Fruit fly (Drosophila melanogaster) whole organism, embryonic: ENCODE measurements around the gene Rbp1-like.

ENCODE experiments used
- CG11093 ChIP-seq: fragments of 200-800 bp; sonication (Bioruptor generic); IDR thresholded peaks from 3 replicates; pipeline ENCODE4 v1.3.6; 2022; ENCODE audit warnings: missing biosample characterization, missing genetic modification characterization
- CG12071 ChIP-seq: fragments of 200-800 bp; sonication (Bioruptor generic); optimal IDR thresholded peaks from 3 replicates; lab custom pipeline; 2018; ENCODE audit warnings: missing biosample characterization, mild to moderate bottlenecking, missing genetic modification characterization
- CG12155 ChIP-seq: fragments of 200-800 bp; sonication (Bioruptor generic); optimal IDR thresholded peaks from 3 replicates; lab custom pipeline; 2016; ENCODE audit warnings: missing biosample characterization, missing genetic modification characterization
- CG13894 ChIP-seq: fragments of 200-800 bp; sonication (Bioruptor generic); optimal IDR thresholded peaks from 3 replicates; lab custom pipeline; 2018; ENCODE audit warnings: missing biosample characterization, mild to moderate bottlenecking, missing genetic modification characterization, moderate library complexity
- CG32772 ChIP-seq: fragments of 200-800 bp; sonication (Bioruptor generic); IDR thresholded peaks from 2 replicates; pipeline ENCODE4 v1.3.6; 2022; ENCODE audit warnings: missing biosample characterization, missing genetic modification characterization
- CG4360 ChIP-seq: fragments of 200-800 bp; sonication (Bioruptor generic); IDR thresholded peaks from 2 replicates; pipeline ENCODE4 v1.3.6; 2022; ENCODE audit warnings: missing biosample characterization, missing genetic modification characterization
- CG5180 ChIP-seq: fragments of 200-800 bp; sonication (Bioruptor generic); optimal IDR thresholded peaks from 3 replicates; lab custom pipeline; 2017; ENCODE audit warnings: missing biosample characterization, missing genetic modification characterization, mild to moderate bottlenecking, moderate library complexity, missing genetic modification reagents
- CG6654 ChIP-seq: fragments of 200-800 bp; sonication (Bioruptor generic); optimal IDR thresholded peaks from 2 replicates; lab custom pipeline; 2017; ENCODE audit warnings: missing biosample characterization, mild to moderate bottlenecking, missing genetic modification characterization
- D ChIP-seq, 2 experiments: fragments of 200-800 bp in 1 of 2; fragments of >200 bp in 1 of 2; sonication (Bioruptor generic) in 1 of 2; optimal IDR thresholded peaks; 2 replicates in 1 of 2; 3 replicates in 1 of 2; lab custom pipeline; 2017; ENCODE audit warnings: mild to moderate bottlenecking in 1 of 2, missing biosample characterization in 1 of 2, missing genetic modification characterization in 1 of 2, missing genetic modification reagents in 1 of 2
- Dip2 ChIP-seq: fragments of 200-800 bp; sonication (Bioruptor generic); IDR thresholded peaks from 2 replicates; pipeline ENCODE4 v1.3.6; 2022; ENCODE audit warnings: missing biosample characterization, missing genetic modification characterization
- E2f2 ChIP-seq: fragments of 200-800 bp; sonication (Bioruptor generic); IDR thresholded peaks from 2 replicates; pipeline ENCODE4 v1.3.6; 2022; ENCODE audit warnings: missing biosample characterization, missing genetic modification characterization
- ERR ChIP-seq: fragments of 200-800 bp; sonication (Bioruptor generic); optimal IDR thresholded peaks from 2 replicates; lab custom pipeline; 2016; ENCODE audit warnings: missing biosample characterization, missing genetic modification characterization
- H15 ChIP-seq: fragments of 200-800 bp; sonication (Bioruptor generic); IDR thresholded peaks from 3 replicates; pipeline ENCODE4 v1.3.6; 2022; ENCODE audit warnings: missing biosample characterization, missing genetic modification characterization
- Hr78 ChIP-seq, 2 experiments: fragments of 200-800 bp in 1 of 2; fragments of >200 bp in 1 of 2; sonication (Bioruptor generic) in 1 of 2; optimal IDR thresholded peaks; 2 replicates each; lab custom pipeline; 2017 to 2019; ENCODE audit warnings: missing biosample characterization in 2 of 2, missing genetic modification characterization in 2 of 2, mild to moderate bottlenecking in 1 of 2, moderate library complexity in 1 of 2
- Mes4 ChIP-seq: fragments of 200-800 bp; sonication (Bioruptor generic); optimal IDR thresholded peaks from 2 replicates; lab custom pipeline; 2016; ENCODE audit warnings: missing biosample characterization, missing genetic modification characterization
- Myb ChIP-seq: fragments of 200-800 bp; sonication (Bioruptor generic); optimal IDR thresholded peaks from 2 replicates; lab custom pipeline; 2016; ENCODE audit warnings: missing biosample characterization, missing genetic modification characterization
- Pdp1 ChIP-seq, 2 experiments: fragments of 200-800 bp; sonication (Bioruptor generic); optimal IDR thresholded peaks; 3 replicates each; lab custom pipeline; 2016; ENCODE audit warnings: missing biosample characterization in 2 of 2, missing genetic modification characterization in 2 of 2, mild to moderate bottlenecking in 1 of 2, moderate library complexity in 1 of 2
- Scr ChIP-seq: fragments of 200-800 bp; sonication (Bioruptor generic); IDR thresholded peaks from 2 replicates; pipeline ENCODE4 v1.3.6; 2022; ENCODE audit warnings: missing biosample characterization, missing genetic modification characterization; ENCODE audit not compliant: partially characterized antibody
- Sry-β ChIP-seq: fragments of 200-800 bp; sonication (Bioruptor generic); optimal IDR thresholded peaks from 2 replicates; lab custom pipeline; 2018; ENCODE audit warnings: missing biosample characterization, mild to moderate bottlenecking, missing genetic modification characterization, moderate library complexity
- al ChIP-seq: fragments of 200-800 bp; sonication (Bioruptor generic); IDR thresholded peaks from 2 replicates; pipeline ENCODE4 v1.3.6; 2022; ENCODE audit warnings: missing biosample characterization, missing genetic modification characterization
- ap ChIP-seq: fragments of 200-800 bp; sonication (Bioruptor generic); IDR thresholded peaks from 2 replicates; pipeline ENCODE4 v1.3.6; 2022; ENCODE audit warnings: missing biosample characterization, missing genetic modification characterization
- ase ChIP-seq: fragments of 200-800 bp; sonication (Bioruptor generic); IDR thresholded peaks from 3 replicates; pipeline ENCODE4 v1.3.6; 2022; ENCODE audit warnings: missing biosample characterization, missing genetic modification characterization
- ato ChIP-seq: fragments of 200-800 bp; sonication (Bioruptor generic); IDR thresholded peaks from 2 replicates; pipeline ENCODE4 v1.3.6; 2022; ENCODE audit warnings: missing biosample characterization, missing genetic modification characterization; ENCODE audit not compliant: partially characterized antibody
- bab2 ChIP-seq: fragments of 200-800 bp; sonication (Bioruptor generic); optimal IDR thresholded peaks from 2 replicates; lab custom pipeline; 2016; ENCODE audit warnings: missing biosample characterization, missing genetic modification characterization
- bigmax ChIP-seq: fragments of 200-800 bp; sonication (Bioruptor generic); optimal IDR thresholded peaks from 2 replicates; lab custom pipeline; 2018; ENCODE audit warnings: missing biosample characterization, mild to moderate bottlenecking, missing genetic modification characterization
- danr ChIP-seq: fragments of 200-800 bp; sonication (Bioruptor generic); IDR thresholded peaks from 2 replicates; pipeline ENCODE4 v1.3.6; 2022; ENCODE audit warnings: missing biosample characterization, missing genetic modification characterization
- ftz-f1 ChIP-seq: fragments of 200-800 bp; sonication (Bioruptor generic); optimal IDR thresholded peaks from 2 replicates; lab custom pipeline; 2016; ENCODE audit warnings: missing biosample characterization, missing genetic modification characterization
- hb ChIP-seq: fragments of 200-800 bp; sonication (Bioruptor generic); IDR thresholded peaks from 3 replicates; pipeline ENCODE4 v1.3.6; 2022; ENCODE audit warnings: missing biosample characterization, missing genetic modification characterization; ENCODE audit not compliant: partially characterized antibody
- her ChIP-seq: fragments of 200-800 bp; sonication (Bioruptor generic); optimal IDR thresholded peaks from 2 replicates; lab custom pipeline; 2016; ENCODE audit warnings: missing biosample characterization, missing genetic modification characterization
- hth ChIP-seq: fragments of >200 bp; optimal IDR thresholded peaks from 2 replicates; lab custom pipeline; 2017; ENCODE audit warnings: inconsistent platforms
- insv ChIP-seq, 2 experiments: fragments of 200-800 bp; sonication (Bioruptor generic); optimal IDR thresholded peaks; 3 replicates each; lab custom pipeline; 2016 to 2018; ENCODE audit warnings: missing biosample characterization in 2 of 2, missing genetic modification characterization in 2 of 2
- lilli ChIP-seq: fragments of 200-800 bp; sonication (Bioruptor generic); optimal IDR thresholded peaks from 3 replicates; lab custom pipeline; 2016; ENCODE audit warnings: missing biosample characterization, missing genetic modification characterization
- nom ChIP-seq: fragments of 200-800 bp; sonication (Bioruptor generic); optimal IDR thresholded peaks from 2 replicates; lab custom pipeline; 2017; ENCODE audit warnings: missing biosample characterization, missing genetic modification characterization, mild to moderate bottlenecking, moderate library complexity, missing genetic modification reagents
- sens ChIP-seq: fragments of 200-800 bp; sonication (Bioruptor generic); peaks from one replicate; lab custom pipeline; 2016; ENCODE audit warnings: missing biosample characterization, missing genetic modification characterization
- sens-2 ChIP-seq: fragments of 200-800 bp; sonication (Bioruptor generic); IDR thresholded peaks from 2 replicates; pipeline ENCODE4 v1.3.6; 2022; ENCODE audit warnings: missing biosample characterization, missing genetic modification characterization
- sisA ChIP-seq: fragments of 200-800 bp; sonication (Bioruptor generic); IDR thresholded peaks from 2 replicates; pipeline ENCODE4 v1.3.6; 2022; ENCODE audit warnings: missing biosample characterization, missing genetic modification characterization
- slou ChIP-seq: fragments of 200-800 bp; sonication (Bioruptor generic); optimal IDR thresholded peaks from 3 replicates; lab custom pipeline; 2016; ENCODE audit warnings: missing biosample characterization, missing genetic modification characterization
- sug ChIP-seq: fragments of 200-800 bp; optimal IDR thresholded peaks from 2 replicates; lab custom pipeline; 2019; ENCODE audit warnings: missing biosample characterization, mild to moderate bottlenecking, missing genetic modification characterization, moderate library complexity
- tgo ChIP-seq: fragments of 200-800 bp; sonication (Bioruptor generic); IDR thresholded peaks from 3 replicates; pipeline ENCODE4 v1.3.6; 2022; ENCODE audit warnings: missing biosample characterization, missing genetic modification characterization
- toy ChIP-seq: fragments of 200-800 bp; sonication (Bioruptor generic); IDR thresholded peaks from 2 replicates; pipeline ENCODE4 v1.3.6; 2022; ENCODE audit warnings: missing biosample characterization, missing genetic modification characterization
- tup ChIP-seq: fragments of 200-800 bp; sonication (Bioruptor generic); optimal IDR thresholded peaks from 2 replicates; lab custom pipeline; 2016; ENCODE audit warnings: missing biosample characterization, mild to moderate bottlenecking, missing genetic modification characterization, moderate library complexity
- twi ChIP-seq: fragments of 200-800 bp; optimal IDR thresholded peaks from 2 replicates; lab custom pipeline; 2019; ENCODE audit warnings: missing biosample characterization, mild to moderate bottlenecking, missing genetic modification characterization, moderate library complexity
- usp ChIP-seq: fragments of >200 bp; optimal IDR thresholded peaks from 2 replicates; lab custom pipeline; 2017; ENCODE audit warnings: missing biosample characterization, missing genetic modification characterization

The Rbp1-like gene

dm6 chrX:13373239-13374153, 11.2 kb downstream of the Rbp1-like start (continued):
- TF ChIP-seq CG32772 (GFP tag; lab: Robert Waterston, UW) (peak; percentile 79), bigmax (GFP tag; lab: Kevin White, UChicago) (no peak), twi (peak; percentile 66), lilli (GFP tag; lab: Kevin White, UChicago) (peak; percentile 32), insv (GFP tag; optimal IDR thresholded peaks at IDR 0.05; lab: Kevin White, UChicago) (peak in 1 of 2 experiments; percentile 50), Dip2 (GFP tag; lab: Robert Waterston, UW) (no peak), Mes4 (GFP tag; lab: Kevin White, UChicago) (peak; percentile 61), her (no peak), tup (GFP tag; lab: Kevin White, UChicago) (no peak), ftz-f1 (no peak), Scr (GFP tag; lab: Robert Waterston, UW) (no peak), sens (GFP tag; lab: Kevin White, UChicago) (peak; percentile 91), CG12071 (GFP tag; lab: Kevin White, UChicago) (peak; percentile 73), CG5180 (GFP tag; lab: Kevin White, UChicago) (peak; percentile 64), CG4360 (GFP tag; lab: Robert Waterston, UW) (0 out of 2 replicates have a peak, but pooled peaks have one; percentile 27), sisA (GFP tag; lab: Robert Waterston, UW) (peak; percentile 84), al (0 out of 2 replicates have a peak, but pooled peaks have one; percentile 29), hb (GFP tag; lab: Robert Waterston, UW) (no peak), ato (no peak), hth (no peak), danr (GFP tag; lab: Robert Waterston, UW) (peak; percentile 49; the same call in 1 of the 2 replicates), D (optimal IDR thresholded peaks at IDR 0.05; lab: Kevin White, UChicago) (no peak), D (GFP tag; optimal IDR thresholded peaks at IDR 0.05; lab: Kevin White, UChicago) (peak; percentile 83), Hr78 (GFP tag; optimal IDR thresholded peaks at IDR 0.05; lab: Kevin White, UChicago) (peak in 1 of 2 experiments; percentile 81), slou (GFP tag; lab: Kevin White, UChicago) (peak; percentile 60), CG6654 (GFP tag; lab: Kevin White, UChicago) (peak; percentile 3), ase (GFP tag; lab: Robert Waterston, UW) (peak; percentile 65; the same call in 1 of the 3 replicates)
- TF ChIP-seq, all 482 proteins: peak for 357

dm6 chrX:13372512-13372911, 12.2 kb downstream of the Rbp1-like start:
- TF ChIP-seq sens-2 (GFP tag; lab: Robert Waterston, UW): no peak
- TF ChIP-seq nom: peak; percentile 35
- TF ChIP-seq usp (GFP tag; lab: Kevin White, UChicago): no peak
- no peak for TF ChIP-seq CG12155 (GFP tag; lab: Kevin White, UChicago)
- TF ChIP-seq tgo (GFP tag; lab: Robert Waterston, UW): no peak
- TF ChIP-seq H15 (GFP tag; lab: Robert Waterston, UW): no peak
- TF ChIP-seq lilli (GFP tag; lab: Kevin White, UChicago): no peak
- no peak for TF ChIP-seq Sry-β (GFP tag; lab: Kevin White, UChicago)
- TF ChIP-seq Myb (GFP tag; lab: Kevin White, UChicago): no peak
- TF ChIP-seq CG13894 (tag; lab: Kevin White, UChicago): no peak
- TF ChIP-seq E2f2: no peak
- peak; percentile 4 for TF ChIP-seq sug (tag; lab: Kevin White, UChicago)
- no peak for TF ChIP-seq bab2
- no peak for TF ChIP-seq ERR (GFP tag; lab: Kevin White, UChicago)
- no peak for TF ChIP-seq ap (GFP tag; lab: Robert Waterston, UW)
- no peak for TF ChIP-seq toy (GFP tag; lab: Robert Waterston, UW)
- TF ChIP-seq CG11093 (GFP tag; lab: Robert Waterston, UW): no peak
- no peak for TF ChIP-seq sens (GFP tag; lab: Kevin White, UChicago)
- peak in 1 of 2 experiments; percentile 67 for TF ChIP-seq Pdp1 (GFP tag; optimal IDR thresholded peaks at IDR 0.05; lab: Kevin White, UChicago)
- TF ChIP-seq hb (GFP tag; lab: Robert Waterston, UW): no peak
